Worm (Caenorhabditis elegans) whole organism, midembryonic: ENCODE measurements around the gene Y56A3A.22.

ENCODE experiments used
- ref-1 ChIP-seq: fragments of 200-800 bp; sonication (Bioruptor generic); conservative IDR thresholded peaks from 2 replicates; pipeline ENCODE4 v1.3.6; 2022; ENCODE audit warnings: missing genetic modification reagents, missing genetic modification characterization, missing compliant biosample characterization
- ztf-23 ChIP-seq: fragments of 200-800 bp; sonication (Bioruptor generic); IDR thresholded peaks from 2 replicates; pipeline ENCODE4 v1.3.6; 2022; ENCODE audit warnings: missing genetic modification reagents, missing genetic modification characterization, missing compliant biosample characterization

ce11 chrIII:11918247-11918769 lies 3.2 kb upstream of the Y56A3A.22 start, which contains the start of gene znf-593:
- TF ChIP-seq ztf-23 (GFP tag; lab: Robert Waterston, UW) (no peak), ref-1 (no peak)
